Fruit fly (Drosophila melanogaster) S2 (cell line): Measurements from ENCODE around the gene CNMa.

Source experiments
- CG8478 ChIP-seq: fragments of >200 bp; optimal IDR thresholded peaks from 2 replicates; lab custom pipeline; 2018
- CTCF ChIP-seq, 2 experiments: fragments of >200 bp; optimal IDR thresholded peaks; 2 replicates each; lab custom pipeline; 2018

DNA sequence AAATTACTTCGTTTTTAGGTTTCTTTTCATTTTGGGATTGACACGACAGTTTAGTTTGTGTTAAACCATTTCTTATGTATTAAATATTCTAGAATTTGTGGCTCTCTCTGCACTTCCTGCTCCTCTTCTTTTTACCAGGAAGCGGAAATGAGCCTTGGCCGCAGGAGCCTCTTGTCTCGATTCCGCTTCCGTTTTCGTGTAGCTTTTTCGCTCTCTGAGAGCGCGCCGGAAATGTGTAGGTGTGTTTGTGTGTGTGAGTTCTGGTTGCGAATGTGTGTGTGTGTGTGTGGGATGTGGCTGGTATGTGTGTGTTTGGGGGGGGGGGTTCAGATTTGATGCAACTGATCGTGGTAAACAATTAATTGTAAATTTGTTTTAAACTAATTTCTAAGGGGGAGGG, 4.2 kb upstream of the CNMa start:
- TF ChIP-seq CG8478 (lab: Kevin White, UChicago) (no peak), CTCF (optimal IDR thresholded peaks at IDR 0.05; lab: Kevin White, UChicago) (no peak)
